Worm (Caenorhabditis elegans) whole organism, L4 larva: Measurements from ENCODE around the gene T14G8.4.

Source experiments
- aly-2 ChIP-seq: sonication (generic microtip); optimal IDR thresholded peaks from 2 replicates; lab custom pipeline; 2018; ENCODE audit warnings: missing biosample characterization, missing genetic modification characterization
- fos-1 ChIP-seq: fragments of 150-350 bp; optimal IDR thresholded peaks from 2 replicates; lab custom pipeline; 2014; ENCODE audit warnings: missing biosample characterization, missing genetic modification characterization
- lsy-2 ChIP-seq, 2 experiments: fragments of 150-350 bp in 1 of 2; sonication (generic microtip) in 1 of 2; optimal IDR thresholded peaks; 2 replicates each; lab custom pipeline; 2014 to 2017; ENCODE audit warnings: missing biosample characterization in 2 of 2, missing genetic modification characterization in 2 of 2

ce11 chrX:12912435-12912834 is 48.7 kb upstream of the T14G8.4 start:
- TF ChIP-seq aly-2 (tag; lab: Kevin White, UChicago) (no peak), fos-1 (no peak), lsy-2 (tag; optimal IDR thresholded peaks at IDR 0.05; lab: Kevin White, UChicago) (peak in 1 of 2 experiments; percentile 13)
